Fruit fly (Drosophila melanogaster) S2 (cell line): Measurements from ENCODE around the gene CG5521.

Experiments used
- CG8478 ChIP-seq: fragments of >200 bp; optimal IDR thresholded peaks from 2 replicates; lab custom pipeline; 2018
- CTCF ChIP-seq, 2 experiments: fragments of >200 bp; optimal IDR thresholded peaks; 2 replicates each; lab custom pipeline; 2018

CG5521 gene

dm6 chr3R:26978241-26978640 lies 11.5 kb downstream of the CG5521 start, which contains the start of the genes CG14253 and CG46313:
Gene CG14253 (plus strand): TSS chr3R:26978541.
Gene CG46313 (plus strand): TSS chr3R:26978541.
- TF ChIP-seq CTCF (optimal IDR thresholded peaks at IDR 0.05; lab: Kevin White, UChicago) (no peak), CG8478 (lab: Kevin White, UChicago) (no peak)

- TF ChIP-seq CG8478 (lab: Kevin White, UChicago) = no peak
Observed at dm6 chr3R:26980282-26980691, 13.6 kb downstream of the CG5521 start.

dm6 chr3R:26982106-26982505 lies 15.4 kb downstream of the CG5521 start:
- no peak for TF ChIP-seq CTCF (optimal IDR thresholded peaks at IDR 0.05; lab: Kevin White, UChicago)
- TF ChIP-seq CG8478 (lab: Kevin White, UChicago) = no peak

dm6 chr3R:26984437-26984836 lies 17.7 kb downstream of the CG5521 start:
- TF ChIP-seq CG8478 (lab: Kevin White, UChicago) = no peak
- TF ChIP-seq CTCF (optimal IDR thresholded peaks at IDR 0.05; lab: Kevin White, UChicago) = no peak

dm6 chr3R:26987455-26987854 lies 20.7 kb downstream of the CG5521 start:
- no peak for TF ChIP-seq CG8478 (lab: Kevin White, UChicago)
- TF ChIP-seq CTCF (optimal IDR thresholded peaks at IDR 0.05; lab: Kevin White, UChicago) = no peak

dm6 chr3R:26988412-26988981 lies 21.8 kb downstream of the CG5521 start, which contains the start of gene CG31075:
Gene CG31075 (minus strand): TSS chr3R:26988517.
- TF ChIP-seq CG8478 (lab: Kevin White, UChicago) = no peak
- peak in 1 of 2 experiments; percentile 12 for TF ChIP-seq CTCF (optimal IDR thresholded peaks at IDR 0.05; lab: Kevin White, UChicago)

- no peak for TF ChIP-seq CG8478 (lab: Kevin White, UChicago)
- peak; percentile 78 to 81 for TF ChIP-seq CTCF (optimal IDR thresholded peaks at IDR 0.05; lab: Kevin White, UChicago)
Observed at dm6 chr3R:26989802-26990509, 23.2 kb downstream of the CG5521 start, which contains the start of gene CG31076. Gene CG31076 (minus strand): TSS chr3R:26989852.

- TF ChIP-seq CTCF (optimal IDR thresholded peaks at IDR 0.05; lab: Kevin White, UChicago) (no peak), CG8478 (lab: Kevin White, UChicago) (no peak)
Observed at dm6 chr3R:26994532-26994931, 27.8 kb downstream of the CG5521 start, which contains the start of gene TwdlC. Gene TwdlC (plus strand): TSS chr3R:26994832.

dm6 chr3R:26996642-26997041 lies 29.9 kb downstream of the CG5521 start, which contains the start of gene RYa-R:
Gene RYa-R (plus strand): TSS chr3R:26996980.
- TF ChIP-seq CG8478 (lab: Kevin White, UChicago) (no peak), CTCF (optimal IDR thresholded peaks at IDR 0.05; lab: Kevin White, UChicago) (no peak)

- TF ChIP-seq CTCF (optimal IDR thresholded peaks at IDR 0.05; lab: Kevin White, UChicago) = no peak
- TF ChIP-seq CG8478 (lab: Kevin White, UChicago) = no peak
Observed at dm6 chr3R:26999452-26999851, 32.7 kb downstream of the CG5521 start, which contains the start of gene CG31077. Gene CG31077 (plus strand): TSS chr3R:26999752.

- TF ChIP-seq CTCF (optimal IDR thresholded peaks at IDR 0.05; lab: Kevin White, UChicago) (no peak), CG8478 (lab: Kevin White, UChicago) (no peak)
Observed at dm6 chr3R:27002787-27003186, 36.1 kb downstream of the CG5521 start.

dm6 chr3R:27005338-27005737 lies 38.6 kb downstream of the CG5521 start, which contains the start of gene CG6296:
Gene CG6296 (minus strand): TSS chr3R:27005469.
- TF ChIP-seq CG8478 (lab: Kevin White, UChicago) = no peak
- no peak for TF ChIP-seq CTCF (optimal IDR thresholded peaks at IDR 0.05; lab: Kevin White, UChicago)

dm6 chr3R:27007022-27007421 lies 40.3 kb downstream of the CG5521 start, which contains the start of gene CG6295:
Gene CG6295 (minus strand): TSS chr3R:27007055.
- no peak for TF ChIP-seq CG8478 (lab: Kevin White, UChicago)
- no peak for TF ChIP-seq CTCF (optimal IDR thresholded peaks at IDR 0.05; lab: Kevin White, UChicago)

dm6 chr3R:27018187-27018586 lies 51.5 kb downstream of the CG5521 start, which contains the start of gene CG17192:
Gene CG17192 (minus strand): TSS chr3R:27018287.
- TF ChIP-seq CTCF (optimal IDR thresholded peaks at IDR 0.05; lab: Kevin White, UChicago) = no peak

dm6 chr3R:27019701-27020172 lies 53.0 kb downstream of the CG5521 start, which contains the start of gene CG17191:
Gene CG17191 (minus strand): TSS chr3R:27019751.
- TF ChIP-seq CTCF (optimal IDR thresholded peaks at IDR 0.05; lab: Kevin White, UChicago) (no peak), CG8478 (lab: Kevin White, UChicago) (no peak)
